Worm (Caenorhabditis elegans) whole organism, mixed stage, embryonic: ENCODE measurements around the gene lact-6.

Experiments
- M03D4.4 ChIP-seq: sonication (generic microtip); optimal IDR thresholded peaks from 2 replicates; lab custom pipeline; 2017; ENCODE audit warnings: mild to moderate bottlenecking, missing genetic modification characterization, missing compliant biosample characterization
- elt-3 ChIP-seq: fragments of 150-350 bp; optimal IDR thresholded peaks from 2 replicates; lab custom pipeline; 2014; ENCODE audit warnings: missing biosample characterization, missing genetic modification characterization
- lin-13 ChIP-seq: fragments of 150-350 bp; optimal IDR thresholded peaks from 2 replicates; lab custom pipeline; 2014; ENCODE audit warnings: missing biosample characterization, missing genetic modification characterization
- lin-32 ChIP-seq: fragments of 200-800 bp; sonication (Bioruptor generic); optimal IDR thresholded peaks from 2 replicates; lab custom pipeline; 2018; ENCODE audit warnings: mild to moderate bottlenecking, missing genetic modification characterization, missing compliant biosample characterization
- lsy-2 ChIP-seq: fragments of 150-350 bp; optimal IDR thresholded peaks from 2 replicates; lab custom pipeline; 2014; ENCODE audit warnings: missing biosample characterization, missing genetic modification characterization
- mep-1 ChIP-seq: fragments of 150-350 bp; optimal IDR thresholded peaks from 2 replicates; lab custom pipeline; 2017; ENCODE audit warnings: missing biosample characterization, missing genetic modification reagents, missing genetic modification characterization, inconsistent platforms
- mls-2 ChIP-seq: sonication (generic microtip); optimal IDR thresholded peaks from 2 replicates; lab custom pipeline; 2016; ENCODE audit warnings: mild to moderate bottlenecking, missing genetic modification characterization, moderate library complexity, missing compliant biosample characterization
- nhr-76 ChIP-seq: sonication (generic microtip); optimal IDR thresholded peaks from 2 replicates; lab custom pipeline; 2017; ENCODE audit warnings: missing biosample characterization, missing genetic modification characterization
- pha-4 ChIP-seq: fragments of 150-350 bp; optimal IDR thresholded peaks from 2 replicates; lab custom pipeline; 2018; ENCODE audit warnings: missing biosample characterization, missing genetic modification reagents, missing genetic modification characterization
- unc-62 ChIP-seq: fragments of 150-350 bp; optimal IDR thresholded peaks from 2 replicates; lab custom pipeline; 2014; ENCODE audit warnings: missing biosample characterization, missing genetic modification reagents, missing genetic modification characterization
- ztf-11 ChIP-seq: fragments of 150-350 bp; optimal IDR thresholded peaks from 2 replicates; lab custom pipeline; 2014; ENCODE audit warnings: missing biosample characterization, missing genetic modification characterization

DNA sequence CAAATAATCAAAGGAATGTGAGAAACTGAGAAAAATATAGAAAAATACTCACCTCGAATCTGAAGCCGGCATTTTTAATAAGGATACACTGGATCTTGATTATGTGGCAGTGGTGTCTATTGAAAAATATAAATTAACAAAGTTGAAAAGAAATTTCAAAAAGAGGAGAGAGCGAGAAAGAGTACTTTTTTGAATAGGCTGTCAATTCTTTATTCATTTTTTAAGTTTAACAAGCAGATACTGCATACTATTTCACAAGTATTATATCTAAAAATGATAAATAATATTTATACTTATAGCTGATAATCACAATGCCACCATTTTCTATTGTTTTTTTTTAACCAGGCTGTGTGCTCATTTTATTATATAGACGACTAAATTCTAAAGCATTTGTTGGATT, 13.5 kb downstream of the lact-6 start, which contains the start of gene npr-26:
- TF ChIP-seq nhr-76 (tag; lab: Kevin White, UChicago) (no peak), lin-32 (GFP tag; lab: Kevin White, UChicago) (no peak), elt-3 (tag; lab: Kevin White, UChicago) (no peak), unc-62 (GFP tag; lab: Kevin White, UChicago) (no peak), ztf-11 (tag; lab: Kevin White, UChicago) (no peak), lin-13 (tag; lab: Kevin White, UChicago) (no peak), mep-1 (tag; lab: Kevin White, UChicago) (no peak), mls-2 (tag; lab: Kevin White, UChicago) (no peak), M03D4.4 (tag; lab: Kevin White, UChicago) (no peak), pha-4 (no peak), lsy-2 (tag; lab: Kevin White, UChicago) (no peak)
